Worm (Caenorhabditis elegans): Measurements from ENCODE around the gene Y41D4B.11.
"Not testable (repeated sequence)": the region's sequence is repeated elsewhere in the genome, so short reads cannot be mapped to it uniquely, and the experiment has no call there.

DNA sequence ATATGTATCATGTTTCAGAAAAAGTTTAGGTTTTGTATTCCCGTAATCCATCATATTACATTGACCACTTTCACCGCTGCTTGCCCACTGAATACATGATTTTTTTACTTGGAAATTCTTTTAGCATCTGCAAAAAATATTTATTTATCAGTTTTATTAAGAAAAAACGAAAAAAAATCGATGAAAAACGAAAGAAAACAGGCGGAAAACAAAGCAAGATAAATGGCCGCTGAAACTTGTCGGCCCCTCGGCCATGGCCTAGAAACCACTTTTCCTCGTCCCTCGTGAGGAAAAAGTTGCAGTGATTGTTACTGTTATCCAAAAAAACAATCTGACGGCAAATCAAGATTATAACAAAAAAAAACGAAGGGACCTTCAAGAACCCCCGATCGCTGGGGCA, 4.5 kb downstream of the Y41D4B.11 start, which contains the start of gene dsl-3:
- TF ChIP-seq ceh-82 (tag; optimal IDR thresholded peaks at IDR 0.05); unc-39 (tag; optimal IDR thresholded peaks at IDR 0.05); R02D3.7 (tag; optimal IDR thresholded peaks at IDR 0.05); ceh-9 (tag; optimal IDR thresholded peaks at IDR 0.05); ztf-11 (tag; optimal IDR thresholded peaks at IDR 0.05); ceh-16 (tag; optimal IDR thresholded peaks at IDR 0.05); pqm-1 (tag; optimal IDR thresholded peaks at IDR 0.05); unc-62 (GFP tag; optimal IDR thresholded peaks at IDR 0.05); nhr-11 (tag; optimal IDR thresholded peaks at IDR 0.05); nhr-28 (tag; optimal IDR thresholded peaks at IDR 0.05); tbx-2 (tag; optimal IDR thresholded peaks at IDR 0.05); nhr-77 (tag; optimal IDR thresholded peaks at IDR 0.05); nhr-25 (tag; optimal IDR thresholded peaks at IDR 0.05); nhr-23 (tag; optimal IDR thresholded peaks at IDR 0.05): not testable (repeated sequence)
